Worm (Caenorhabditis elegans) whole organism, young adult: ENCODE results near the gene cld-9.

Experiments used
- B0019.2 ChIP-seq: fragments of 200-800 bp; sonication (Bioruptor generic); conservative IDR thresholded peaks from 2 replicates; pipeline ENCODE4 v1.3.6; 2022; ENCODE audit warnings: missing genetic modification reagents, missing genetic modification characterization, missing compliant biosample characterization
- B0035.1 ChIP-seq: sonication (generic microtip); optimal IDR thresholded peaks from 2 replicates; lab custom pipeline; 2016; ENCODE audit warnings: missing genetic modification characterization, mild to moderate bottlenecking, missing compliant biosample characterization, missing genotype, missing genetic modification reagents
- C06A6.2 ChIP-seq: fragments of 200-800 bp; sonication (Bioruptor generic); conservative IDR thresholded peaks from 2 replicates; pipeline ENCODE4 v1.3.6; 2022; ENCODE audit warnings: missing genetic modification characterization, missing compliant biosample characterization
- D2030.7 ChIP-seq: fragments of 200-800 bp; sonication (Bioruptor generic); IDR thresholded peaks from 2 replicates; pipeline ENCODE4 v1.3.6; 2022; ENCODE audit warnings: missing genetic modification reagents, missing genetic modification characterization, missing compliant biosample characterization
- F37B4.10 ChIP-seq: fragments of 200-800 bp; sonication (Bioruptor generic); IDR thresholded peaks from 2 replicates; pipeline ENCODE4 v1.3.6; 2022; ENCODE audit warnings: missing genetic modification characterization, missing compliant biosample characterization
- F39B2.1 ChIP-seq: fragments of 200-800 bp; sonication (Bioruptor generic); IDR thresholded peaks from 2 replicates; pipeline ENCODE4 v1.3.6; 2022; ENCODE audit warnings: missing genetic modification reagents, missing genetic modification characterization, missing compliant biosample characterization
- F52B5.7 ChIP-seq: sonication (generic microtip); optimal IDR thresholded peaks from 2 replicates; lab custom pipeline; 2016; ENCODE audit warnings: mild to moderate bottlenecking, missing genetic modification characterization, missing compliant biosample characterization
- F57A8.1 ChIP-seq: fragments of 200-800 bp; sonication (Bioruptor generic); optimal IDR thresholded peaks from 2 replicates; lab custom pipeline; 2018; ENCODE audit warnings: mild to moderate bottlenecking, missing genetic modification characterization, moderate library complexity, missing compliant biosample characterization
- K11D2.4 ChIP-seq: fragments of 200-800 bp; sonication (Bioruptor generic); IDR thresholded peaks from 2 replicates; pipeline ENCODE4 v1.3.6; 2022; ENCODE audit warnings: missing genetic modification reagents, missing genetic modification characterization, missing compliant biosample characterization
- K12H6.12 ChIP-seq: fragments of 200-800 bp; sonication (Bioruptor generic); optimal IDR thresholded peaks from 2 replicates; lab custom pipeline; 2018; ENCODE audit warnings: mild to moderate bottlenecking, missing genetic modification characterization, missing compliant biosample characterization
- Y67H2A.10 ChIP-seq: fragments of 200-800 bp; sonication (Bioruptor generic); conservative IDR thresholded peaks from 2 replicates; pipeline ENCODE4 v1.3.6; 2022; ENCODE audit warnings: missing genetic modification reagents, missing genetic modification characterization, missing compliant biosample characterization
- Y79H2A.3 ChIP-seq: fragments of 200-800 bp; sonication (Bioruptor generic); conservative IDR thresholded peaks from 2 replicates; pipeline ENCODE4 v1.3.6; 2022; ENCODE audit warnings: missing genetic modification reagents, missing genetic modification characterization, missing compliant biosample characterization
- aptf-2 ChIP-seq: fragments of 200-800 bp; sonication (Bioruptor generic); conservative IDR thresholded peaks from 2 replicates; pipeline ENCODE4 v1.3.6; 2022; ENCODE audit warnings: missing genetic modification reagents, missing genetic modification characterization, missing compliant biosample characterization
- attf-5 ChIP-seq: fragments of 200-800 bp; sonication (Bioruptor generic); optimal IDR thresholded peaks from 2 replicates; lab custom pipeline; 2018; ENCODE audit warnings: mild to moderate bottlenecking, missing genetic modification characterization, missing compliant biosample characterization
- cebp-1 ChIP-seq, 2 experiments: fragments of 200-800 bp in 1 of 2; sonication (Bioruptor generic) in 1 of 2; sonication (generic microtip) in 1 of 2; IDR thresholded peaks in 1 of 2; optimal IDR thresholded peaks in 1 of 2; 2 replicates each; pipeline versions ENCODE4 v1.3.6 to Lab custom; 2017 to 2022; ENCODE audit warnings: missing compliant biosample characterization in 2 of 2, missing genetic modification characterization in 2 of 2, mild to moderate bottlenecking in 1 of 2, missing genetic modification reagents in 1 of 2, moderate library complexity in 1 of 2
- ceh-100 ChIP-seq: fragments of 200-800 bp; sonication (Bioruptor generic); IDR thresholded peaks from 2 replicates; pipeline ENCODE4 v1.3.6; 2022; ENCODE audit warnings: missing genetic modification reagents, missing genetic modification characterization, missing compliant biosample characterization
- ceh-27 ChIP-seq: fragments of 200-800 bp; sonication (Bioruptor generic); optimal IDR thresholded peaks from 2 replicates; lab custom pipeline; 2018; ENCODE audit warnings: mild to moderate bottlenecking, missing genetic modification characterization, moderate library complexity, missing compliant biosample characterization
- ceh-40 ChIP-seq: fragments of 200-800 bp; sonication (Bioruptor generic); IDR thresholded peaks from 2 replicates; pipeline ENCODE4 v1.3.6; 2022; ENCODE audit warnings: missing genetic modification characterization, missing compliant biosample characterization
- ceh-79 ChIP-seq: sonication (generic microtip); optimal IDR thresholded peaks from 2 replicates; lab custom pipeline; 2017; ENCODE audit warnings: mild to moderate bottlenecking, missing genetic modification characterization, missing compliant biosample characterization
- die-1 ChIP-seq: sonication (generic microtip); optimal IDR thresholded peaks from 2 replicates; lab custom pipeline; 2016; ENCODE audit warnings: missing genotype, mild to moderate bottlenecking, missing genetic modification characterization, missing compliant biosample characterization
- dox-1 ChIP-seq: fragments of 200-800 bp; sonication (Bioruptor generic); IDR thresholded peaks from 2 replicates; pipeline ENCODE4 v1.3.6; 2022; ENCODE audit warnings: missing genetic modification reagents, missing genetic modification characterization, missing compliant biosample characterization
- egrh-3 ChIP-seq: fragments of 200-800 bp; sonication (Bioruptor generic); IDR thresholded peaks from 2 replicates; pipeline ENCODE4 v1.3.6; 2022; ENCODE audit warnings: missing genetic modification reagents, missing genetic modification characterization, missing compliant biosample characterization
- ekl-4 ChIP-seq: fragments of 200-800 bp; sonication (Bioruptor generic); IDR thresholded peaks from 2 replicates; pipeline ENCODE4 v1.3.6; 2022; ENCODE audit warnings: missing genetic modification reagents, missing genetic modification characterization, missing compliant biosample characterization
- hlh-12 ChIP-seq: sonication (generic microtip); optimal IDR thresholded peaks from 2 replicates; lab custom pipeline; 2016; ENCODE audit warnings: missing genetic modification characterization, missing compliant biosample characterization
- hmg-1.2 ChIP-seq: fragments of 200-800 bp; sonication (Bioruptor generic); IDR thresholded peaks from 2 replicates; pipeline ENCODE4 v1.3.6; 2022; ENCODE audit warnings: missing genetic modification reagents, missing genetic modification characterization, missing compliant biosample characterization
- hmg-20 ChIP-seq: fragments of 200-800 bp; sonication (Bioruptor generic); IDR thresholded peaks from 2 replicates; pipeline ENCODE4 v1.3.6; 2022; ENCODE audit warnings: missing genetic modification reagents, missing genetic modification characterization, missing compliant biosample characterization
- hrde-1 ChIP-seq: sonication (generic microtip); optimal IDR thresholded peaks from 2 replicates; lab custom pipeline; 2016; ENCODE audit warnings: missing genetic modification characterization, mild to moderate bottlenecking, missing compliant biosample characterization, moderate library complexity, missing genotype, missing genetic modification reagents, borderline replicate concordance
- hsf-1 ChIP-seq: fragments of 200-800 bp; sonication (Bioruptor generic); IDR thresholded peaks from 2 replicates; pipeline ENCODE4 v1.3.6; 2022; ENCODE audit warnings: missing genetic modification reagents, missing genetic modification characterization, missing compliant biosample characterization
- lin-26 ChIP-seq: fragments of 200-800 bp; sonication (Bioruptor generic); IDR thresholded peaks from 2 replicates; pipeline ENCODE4 v1.3.6; 2022; ENCODE audit warnings: missing genetic modification reagents, missing genetic modification characterization, missing compliant biosample characterization
- lin-54 ChIP-seq: fragments of 200-800 bp; sonication (Bioruptor generic); optimal IDR thresholded peaks from 2 replicates; lab custom pipeline; 2018; ENCODE audit warnings: mild to moderate bottlenecking, missing genetic modification characterization, missing compliant biosample characterization
- lir-1 ChIP-seq: fragments of 200-800 bp; sonication (Bioruptor generic); conservative IDR thresholded peaks from 2 replicates; pipeline ENCODE4 v1.3.6; 2022; ENCODE audit warnings: missing genetic modification reagents, missing genetic modification characterization, missing compliant biosample characterization
- mes-4 ChIP-seq: sonication (generic microtip); optimal IDR thresholded peaks from 2 replicates; lab custom pipeline; 2016; ENCODE audit warnings: missing genotype, missing genetic modification characterization, missing compliant biosample characterization
- nfya-1 ChIP-seq: sonication (generic microtip); optimal IDR thresholded peaks from 2 replicates; lab custom pipeline; 2017; ENCODE audit warnings: antibody characterized with exemption, missing compliant biosample characterization, missing genetic modification characterization, borderline replicate concordance; ENCODE audit not compliant: insufficient read depth
- nhr-27 ChIP-seq: fragments of 200-800 bp; sonication (Bioruptor generic); optimal IDR thresholded peaks from 2 replicates; lab custom pipeline; 2018; ENCODE audit warnings: mild to moderate bottlenecking, missing genetic modification characterization, moderate library complexity, missing compliant biosample characterization
- pbrm-1 ChIP-seq: fragments of 200-800 bp; sonication (Bioruptor generic); IDR thresholded peaks from 2 replicates; pipeline ENCODE4 v1.3.6; 2022; ENCODE audit warnings: missing genetic modification reagents, missing genetic modification characterization, missing compliant biosample characterization
- rec-8 ChIP-seq, 2 experiments: sonication (generic microtip); optimal IDR thresholded peaks; 2 replicates each; lab custom pipeline; 2016; ENCODE audit warnings: mild to moderate bottlenecking in 2 of 2, missing genetic modification characterization in 2 of 2, missing genetic modification reagents in 2 of 2, missing genotype in 2 of 2, missing biosample characterization in 1 of 2, missing compliant biosample characterization in 1 of 2, moderate library complexity in 1 of 2
- repo-1 ChIP-seq: sonication (generic microtip); optimal IDR thresholded peaks from 2 replicates; lab custom pipeline; 2017; ENCODE audit warnings: mild to moderate bottlenecking, missing genetic modification characterization, missing compliant biosample characterization
- somi-1 ChIP-seq: fragments of 200-800 bp; sonication (Bioruptor generic); optimal IDR thresholded peaks from 2 replicates; lab custom pipeline; 2018; ENCODE audit warnings: mild to moderate bottlenecking, missing genetic modification characterization, missing compliant biosample characterization
- unc-62 ChIP-seq: fragments of 150-350 bp; optimal IDR thresholded peaks from 2 replicates; lab custom pipeline; 2014; ENCODE audit warnings: missing biosample characterization, missing genetic modification reagents, missing genetic modification characterization
- xnd-1 ChIP-seq: sonication (generic microtip); optimal IDR thresholded peaks from 2 replicates; lab custom pipeline; 2016; ENCODE audit warnings: missing genotype, missing genetic modification reagents, missing genetic modification characterization, missing compliant biosample characterization
- zfh-2 ChIP-seq: fragments of 200-800 bp; sonication (Bioruptor generic); conservative IDR thresholded peaks from 2 replicates; pipeline ENCODE4 v1.3.6; 2022; ENCODE audit warnings: missing genetic modification reagents, missing genetic modification characterization, missing compliant biosample characterization
- ztf-3 ChIP-seq: fragments of 200-800 bp; sonication (Bioruptor generic); optimal IDR thresholded peaks from 2 replicates; lab custom pipeline; 2018; ENCODE audit warnings: mild to moderate bottlenecking, missing genetic modification characterization, missing compliant biosample characterization

Gene cld-9

ce11 chrV:13794046-13794445 is 42.4 kb upstream of the cld-9 start:
- TF ChIP-seq hrde-1 (tag; lab: Kevin White, UChicago), result no peak
- 0 out of 2 replicates have a peak, but pooled peaks have one; percentile 38 for TF ChIP-seq dox-1 (GFP tag; lab: Robert Waterston, UW)
- TF ChIP-seq F37B4.10, result no peak
- no peak for TF ChIP-seq B0035.1 (tag; lab: Kevin White, UChicago)
- TF ChIP-seq zfh-2 (GFP tag; lab: Robert Waterston, UW), result peak; percentile 72
- no peak for TF ChIP-seq Y67H2A.10 (GFP tag; lab: Robert Waterston, UW)

ce11 chrV:13790557-13790956 is 38.9 kb upstream of the cld-9 start:
- TF ChIP-seq mes-4 (tag; lab: Kevin White, UChicago) (no peak), F57A8.1 (GFP tag; lab: Kevin White, UChicago) (no peak)

ce11 chrV:13790117-13790516 is 38.4 kb upstream of the cld-9 start:
- no peak for TF ChIP-seq cebp-1 (GFP tag; IDR thresholded peaks at IDR 0.05; lab: Robert Waterston, UW)
- TF ChIP-seq cebp-1 (tag; optimal IDR thresholded peaks at IDR 0.05; lab: Kevin White, UChicago), result peak; percentile 57
- no peak for TF ChIP-seq Y79H2A.3

ce11 chrV:13789362-13789761 is 37.7 kb upstream of the cld-9 start:
- TF ChIP-seq ceh-79 (tag; lab: Kevin White, UChicago) (no peak), repo-1 (tag; lab: Kevin White, UChicago) (no peak), attf-5 (GFP tag; lab: Kevin White, UChicago) (peak; percentile 93), K11D2.4 (0 out of 2 replicates have a peak, but pooled peaks have one; percentile 27), mes-4 (tag; lab: Kevin White, UChicago) (no peak), hmg-20 (no peak), D2030.7 (no peak), F39B2.1 (GFP tag; lab: Robert Waterston, UW) (no peak), K12H6.12 (tag; lab: Kevin White, UChicago) (peak; percentile 84), B0019.2 (GFP tag; lab: Robert Waterston, UW) (no peak), aptf-2 (GFP tag; lab: Robert Waterston, UW) (no peak), xnd-1 (tag; lab: Kevin White, UChicago) (no peak), ekl-4 (GFP tag; lab: Robert Waterston, UW) (no peak), hmg-1.2 (GFP tag; lab: Robert Waterston, UW) (peak; percentile 59; the same call in 1 of the 2 replicates), die-1 (tag; lab: Kevin White, UChicago) (no peak), zfh-2 (GFP tag; lab: Robert Waterston, UW) (peak; percentile 85), somi-1 (peak; percentile 20), ceh-100 (GFP tag; lab: Robert Waterston, UW) (peak; percentile 25; the same call in 1 of the 2 replicates), nhr-27 (no peak), rec-8 (tag; optimal IDR thresholded peaks at IDR 0.05; lab: Kevin White, UChicago) (no peak), hsf-1 (no peak; the same call in 1 of the 2 replicates), C06A6.2 (GFP tag; lab: Robert Waterston, UW) (no peak), lin-26 (GFP tag; lab: Robert Waterston, UW) (no peak; the same call in 1 of the 2 replicates), nfya-1 (tag; lab: Kevin White, UChicago) (no peak), hlh-12 (tag; lab: Kevin White, UChicago) (no peak), ceh-27 (peak; percentile 76), lin-54 (peak; percentile 51), ceh-40 (GFP tag; lab: Robert Waterston, UW) (no peak), F52B5.7 (tag; lab: Kevin White, UChicago) (no peak), pbrm-1 (GFP tag; lab: Robert Waterston, UW) (0 out of 2 replicates have a peak, but pooled peaks have one; percentile 24), dox-1 (GFP tag; lab: Robert Waterston, UW) (peak; percentile 79), unc-62 (GFP tag; lab: Kevin White, UChicago) (peak; percentile 44), lir-1 (GFP tag; lab: Robert Waterston, UW) (no peak), egrh-3 (GFP tag; lab: Robert Waterston, UW) (no peak), ztf-3 (no peak)
